Worm (Caenorhabditis elegans) whole organism, young adult: ENCODE data around the gene such-1.

Experiments
- die-1 ChIP-seq: sonication (generic microtip); optimal IDR thresholded peaks from 2 replicates; lab custom pipeline; 2016; ENCODE audit warnings: missing genotype, mild to moderate bottlenecking, missing genetic modification characterization, missing compliant biosample characterization
- mxl-1 ChIP-seq: sonication (generic microtip); optimal IDR thresholded peaks from 2 replicates; lab custom pipeline; 2016; ENCODE audit warnings: missing genetic modification characterization, missing compliant biosample characterization
- nhr-90 ChIP-seq: sonication (generic microtip); optimal IDR thresholded peaks from 2 replicates; lab custom pipeline; 2016; ENCODE audit warnings: missing genotype, mild to moderate bottlenecking, missing genetic modification characterization, missing compliant biosample characterization
- unc-62 ChIP-seq: fragments of 150-350 bp; optimal IDR thresholded peaks from 2 replicates; lab custom pipeline; 2014; ENCODE audit warnings: missing biosample characterization, missing genetic modification reagents, missing genetic modification characterization

ce11 chrIII:11502753-11503152 lies 20.8 kb downstream of the such-1 start, which contains the start of gene tin-10:
- no peak for TF ChIP-seq nhr-90 (tag; lab: Kevin White, UChicago)
- no peak for TF ChIP-seq mxl-1
- no peak for TF ChIP-seq unc-62 (GFP tag; lab: Kevin White, UChicago)
- TF ChIP-seq die-1 (tag; lab: Kevin White, UChicago), result no peak
